Fruit fly (Drosophila melanogaster) ovary, adult (tissue): Measurements from ENCODE around the gene elav.

ENCODE experiments used
- CG17801 ChIP-seq: fragments of 200-800 bp; optimal IDR thresholded peaks from 2 replicates; lab custom pipeline; 2019; ENCODE audit warnings: missing biosample characterization, mild to moderate bottlenecking, missing genetic modification characterization, moderate library complexity; ENCODE audit not compliant: partially characterized antibody

The elav gene

DNA sequence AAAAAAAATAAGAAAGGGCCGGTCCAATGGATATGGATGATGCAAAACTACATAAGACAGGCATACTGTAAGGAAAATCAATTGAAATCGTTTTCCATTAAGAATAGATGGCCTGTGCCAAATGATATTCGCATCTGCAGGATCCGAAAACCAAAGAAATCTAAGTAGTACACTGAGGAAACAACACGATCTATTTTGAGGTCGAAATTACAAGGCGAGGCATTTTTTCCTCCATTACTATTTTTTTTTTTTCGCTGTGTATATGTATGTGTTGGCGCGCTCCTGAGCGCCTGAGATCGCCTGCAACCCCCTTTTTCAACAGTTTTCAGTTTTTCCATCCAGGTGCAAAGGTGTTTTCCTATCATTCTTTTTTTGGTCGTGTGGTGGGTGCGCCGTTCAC is 59.1 kb downstream of the elav start:
- no peak for TF ChIP-seq CG17801

DNA sequence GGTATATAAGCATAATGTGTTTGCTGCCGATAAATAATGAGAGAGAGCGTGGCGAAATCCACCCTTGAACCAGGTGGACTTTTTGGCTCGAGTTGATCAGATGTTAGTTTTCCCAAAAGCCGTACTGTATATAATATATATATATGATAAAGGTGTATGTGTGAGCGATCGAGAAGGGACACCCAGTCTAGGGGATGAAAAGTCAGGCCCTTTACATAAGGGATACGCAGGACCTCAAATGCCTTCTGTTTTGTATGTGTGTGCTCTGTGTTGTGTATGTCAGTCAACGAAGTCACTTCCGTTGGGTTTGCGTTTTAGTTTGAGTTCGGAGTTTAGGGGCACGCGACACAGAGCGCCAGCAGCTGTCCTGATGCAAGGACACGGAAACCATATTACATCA is 62.6 kb downstream of the elav start, which contains the start of gene ase:
TSS of gene ase (plus strand) at position 301 of the 400 bp plus-strand sequence.
- TF ChIP-seq CG17801: no peak
